Fruit fly (Drosophila melanogaster) whole organism, embryonic: Measurements from ENCODE around the gene Fur2.

ENCODE experiments used
- Atf-2 ChIP-seq: fragments of 200-800 bp; sonication (Bioruptor generic); optimal IDR thresholded peaks from 2 replicates; lab custom pipeline; 2016; ENCODE audit warnings: missing biosample characterization, missing genetic modification characterization
- Blimp-1 ChIP-seq: fragments of 200-800 bp; sonication (Bioruptor generic); optimal IDR thresholded peaks from 3 replicates; lab custom pipeline; 2018; ENCODE audit warnings: missing biosample characterization, missing genetic modification characterization, mild to moderate bottlenecking, moderate library complexity, missing genetic modification reagents
- CG10274 ChIP-seq: fragments of 200-800 bp; sonication (Bioruptor generic); optimal IDR thresholded peaks from 3 replicates; lab custom pipeline; 2017; ENCODE audit warnings: missing biosample characterization, mild to moderate bottlenecking, missing genetic modification characterization
- CG10565 ChIP-seq: fragments of 200-800 bp; sonication (Bioruptor generic); optimal IDR thresholded peaks from 3 replicates; lab custom pipeline; 2016; ENCODE audit warnings: missing biosample characterization, mild to moderate bottlenecking, missing genetic modification characterization
- CG14014 ChIP-seq: fragments of 200-800 bp; sonication (Bioruptor generic); IDR thresholded peaks from 2 replicates; pipeline ENCODE4 v1.3.6; 2022; ENCODE audit warnings: missing biosample characterization, missing genetic modification characterization
- CG14050 ChIP-seq: fragments of 200-800 bp; sonication (Bioruptor generic); IDR thresholded peaks from 3 replicates; pipeline ENCODE4 v1.3.6; 2022; ENCODE audit warnings: missing biosample characterization, missing genetic modification characterization
- CG15011 ChIP-seq: fragments of 200-800 bp; sonication (Bioruptor generic); optimal IDR thresholded peaks from 3 replicates; lab custom pipeline; 2018; ENCODE audit warnings: missing biosample characterization, mild to moderate bottlenecking, missing genetic modification characterization
- CG15514 ChIP-seq: fragments of 200-800 bp; sonication (Bioruptor generic); optimal IDR thresholded peaks from 3 replicates; lab custom pipeline; 2017; ENCODE audit warnings: missing biosample characterization, missing genetic modification characterization, mild to moderate bottlenecking, moderate library complexity, missing genetic modification reagents
- CG16779 ChIP-seq: fragments of 200-800 bp; sonication (Bioruptor generic); IDR thresholded peaks from 2 replicates; pipeline ENCODE4 v1.3.6; 2022; ENCODE audit warnings: missing biosample characterization, missing genetic modification characterization
- CG16863 ChIP-seq: fragments of 200-800 bp; sonication (Bioruptor generic); optimal IDR thresholded peaks from 3 replicates; lab custom pipeline; 2016; ENCODE audit warnings: missing biosample characterization, missing genetic modification characterization
- CG1792 ChIP-seq: fragments of 200-800 bp; sonication (Bioruptor generic); optimal IDR thresholded peaks from 2 replicates; lab custom pipeline; 2016; ENCODE audit warnings: missing biosample characterization, missing genetic modification characterization
- CG18262 ChIP-seq: fragments of 200-800 bp; optimal IDR thresholded peaks from 3 replicates; lab custom pipeline; 2019; ENCODE audit warnings: missing biosample characterization, mild to moderate bottlenecking, missing genetic modification characterization, moderate library complexity
- CG18599 ChIP-seq: fragments of 200-800 bp; sonication (Bioruptor generic); optimal IDR thresholded peaks from 3 replicates; lab custom pipeline; 2017; ENCODE audit warnings: missing biosample characterization, missing genetic modification characterization, mild to moderate bottlenecking, moderate library complexity, missing genetic modification reagents
- CG18619 ChIP-seq: fragments of 200-800 bp; sonication (Bioruptor generic); optimal IDR thresholded peaks from 3 replicates; lab custom pipeline; 2017; ENCODE audit warnings: missing biosample characterization, mild to moderate bottlenecking, missing genetic modification characterization
- CG3838 ChIP-seq: fragments of 200-800 bp; sonication (Bioruptor generic); optimal IDR thresholded peaks from 3 replicates; lab custom pipeline; 2016; ENCODE audit warnings: missing biosample characterization, missing genetic modification characterization
- CG42726 ChIP-seq: fragments of 200-800 bp; sonication (Bioruptor generic); IDR thresholded peaks from 2 replicates; pipeline ENCODE4 v1.3.6; 2022; ENCODE audit warnings: missing biosample characterization, missing genetic modification characterization; ENCODE audit not compliant: partially characterized antibody
- CG7963 ChIP-seq: fragments of 200-800 bp; sonication (Bioruptor generic); IDR thresholded peaks from 3 replicates; pipeline ENCODE4 v1.3.6; 2022; ENCODE audit warnings: missing biosample characterization, missing genetic modification characterization; ENCODE audit not compliant: partially characterized antibody
- CG7987 ChIP-seq: fragments of 200-800 bp; sonication (Bioruptor generic); optimal IDR thresholded peaks from 2 replicates; lab custom pipeline; 2018; ENCODE audit warnings: missing biosample characterization, mild to moderate bottlenecking, missing genetic modification characterization, moderate library complexity
- CG8281 ChIP-seq: fragments of 200-800 bp; sonication (Bioruptor generic); optimal IDR thresholded peaks from 2 replicates; lab custom pipeline; 2018; ENCODE audit warnings: missing biosample characterization, mild to moderate bottlenecking, missing genetic modification characterization, moderate library complexity
- CG9215 ChIP-seq: fragments of 200-800 bp; sonication (Bioruptor generic); IDR thresholded peaks from 2 replicates; pipeline ENCODE4 v1.3.6; 2022; ENCODE audit warnings: missing biosample characterization, missing genetic modification characterization
- CrebB ChIP-seq: fragments of 200-800 bp; sonication (Bioruptor generic); optimal IDR thresholded peaks from 3 replicates; lab custom pipeline; 2018; ENCODE audit warnings: missing biosample characterization, mild to moderate bottlenecking, missing genetic modification characterization
- ERR ChIP-seq: fragments of 200-800 bp; sonication (Bioruptor generic); optimal IDR thresholded peaks from 2 replicates; lab custom pipeline; 2016; ENCODE audit warnings: missing biosample characterization, missing genetic modification characterization
- H15 ChIP-seq: fragments of 200-800 bp; sonication (Bioruptor generic); IDR thresholded peaks from 3 replicates; pipeline ENCODE4 v1.3.6; 2022; ENCODE audit warnings: missing biosample characterization, missing genetic modification characterization
- HLH54F ChIP-seq: fragments of 200-800 bp; sonication (Bioruptor generic); optimal IDR thresholded peaks from 3 replicates; lab custom pipeline; 2016; ENCODE audit warnings: missing biosample characterization, missing genetic modification characterization
- PHDP ChIP-seq: fragments of 200-800 bp; sonication (Bioruptor generic); optimal IDR thresholded peaks from 3 replicates; lab custom pipeline; 2018; ENCODE audit warnings: missing biosample characterization, mild to moderate bottlenecking, missing genetic modification characterization, moderate library complexity
- Sin3A ChIP-seq: fragments of >200 bp; optimal IDR thresholded peaks from 2 replicates; lab custom pipeline; 2018
- Tbp ChIP-seq: fragments of >200 bp; optimal IDR thresholded peaks from 2 replicates; lab custom pipeline; 2018; ENCODE audit warnings: missing biosample characterization, missing genetic modification characterization
- ato ChIP-seq: fragments of 200-800 bp; sonication (Bioruptor generic); IDR thresholded peaks from 2 replicates; pipeline ENCODE4 v1.3.6; 2022; ENCODE audit warnings: missing biosample characterization, missing genetic modification characterization; ENCODE audit not compliant: partially characterized antibody
- bigmax ChIP-seq: fragments of 200-800 bp; sonication (Bioruptor generic); optimal IDR thresholded peaks from 2 replicates; lab custom pipeline; 2018; ENCODE audit warnings: missing biosample characterization, mild to moderate bottlenecking, missing genetic modification characterization
- cato ChIP-seq: fragments of 200-800 bp; sonication (Bioruptor generic); optimal IDR thresholded peaks from 2 replicates; lab custom pipeline; 2016; ENCODE audit warnings: missing biosample characterization, missing genetic modification characterization, borderline replicate concordance
- crol ChIP-seq: fragments of 200-800 bp; sonication (Bioruptor generic); IDR thresholded peaks from 2 replicates; pipeline ENCODE4 v1.3.6; 2022; ENCODE audit warnings: missing biosample characterization, missing genetic modification characterization
- dan ChIP-seq: fragments of 200-800 bp; sonication (Bioruptor generic); IDR thresholded peaks from 2 replicates; pipeline ENCODE4 v1.3.6; 2022; ENCODE audit warnings: missing biosample characterization, missing genetic modification characterization
- disco-r ChIP-seq: fragments of 200-800 bp; sonication (Bioruptor generic); optimal IDR thresholded peaks from 2 replicates; lab custom pipeline; 2016; ENCODE audit warnings: missing biosample characterization, missing genetic modification characterization
- gro ChIP-seq: fragments of 200-800 bp; sonication (Bioruptor generic); optimal IDR thresholded peaks from 2 replicates; lab custom pipeline; 2016; ENCODE audit warnings: missing biosample characterization, missing genetic modification characterization
- kah ChIP-seq: fragments of 200-800 bp; sonication (Bioruptor generic); optimal IDR thresholded peaks from 2 replicates; lab custom pipeline; 2018; ENCODE audit warnings: missing biosample characterization, mild to moderate bottlenecking, missing genetic modification characterization
- kay ChIP-seq: fragments of 200-800 bp; sonication (Bioruptor generic); optimal IDR thresholded peaks from 2 replicates; lab custom pipeline; 2016; ENCODE audit warnings: missing biosample characterization, missing genetic modification characterization
- kni ChIP-seq: fragments of 200-800 bp; sonication (Bioruptor generic); optimal IDR thresholded peaks from 3 replicates; lab custom pipeline; 2017; ENCODE audit warnings: mild to moderate bottlenecking, missing biosample characterization, missing genetic modification reagents, missing genetic modification characterization
- mld ChIP-seq: fragments of 200-800 bp; sonication (Bioruptor generic); IDR thresholded peaks from 3 replicates; pipeline ENCODE4 v1.3.6; 2022; ENCODE audit warnings: missing biosample characterization, missing genetic modification characterization; ENCODE audit not compliant: partially characterized antibody
- nau ChIP-seq: fragments of 200-800 bp; sonication (Bioruptor generic); optimal IDR thresholded peaks from 3 replicates; lab custom pipeline; 2017; ENCODE audit warnings: missing biosample characterization, mild to moderate bottlenecking, missing genetic modification characterization, missing genetic modification reagents
- nmo ChIP-seq: fragments of 200-800 bp; sonication (Bioruptor generic); optimal IDR thresholded peaks from 2 replicates; lab custom pipeline; 2018; ENCODE audit warnings: missing biosample characterization, mild to moderate bottlenecking, missing genetic modification characterization, moderate library complexity
- p53 ChIP-seq: fragments of 200-800 bp; sonication (Bioruptor generic); optimal IDR thresholded peaks from 2 replicates; lab custom pipeline; 2016; ENCODE audit warnings: missing biosample characterization, missing genetic modification characterization
- pb ChIP-seq: fragments of 200-800 bp; sonication (Bioruptor generic); optimal IDR thresholded peaks from 3 replicates; lab custom pipeline; 2016; ENCODE audit warnings: missing biosample characterization, missing genetic modification characterization
- pfk ChIP-seq: fragments of 200-800 bp; sonication (Bioruptor generic); optimal IDR thresholded peaks from 2 replicates; lab custom pipeline; 2018; ENCODE audit warnings: missing biosample characterization, mild to moderate bottlenecking, missing genetic modification characterization, moderate library complexity
- psq ChIP-seq: fragments of 200-800 bp; sonication (Bioruptor generic); optimal IDR thresholded peaks from 2 replicates; lab custom pipeline; 2017; ENCODE audit warnings: missing biosample characterization, missing genetic modification characterization
- pzg ChIP-seq: fragments of 200-800 bp; sonication (Bioruptor generic); optimal IDR thresholded peaks from 3 replicates; lab custom pipeline; 2018; ENCODE audit warnings: missing biosample characterization, mild to moderate bottlenecking, missing genetic modification characterization, moderate library complexity
- row ChIP-seq: fragments of 200-800 bp; sonication (Bioruptor generic); IDR thresholded peaks from 3 replicates; pipeline ENCODE4 v1.3.6; 2022; ENCODE audit warnings: missing biosample characterization, missing genetic modification characterization
- run ChIP-seq: fragments of 200-800 bp; sonication (Bioruptor generic); optimal IDR thresholded peaks from 3 replicates; lab custom pipeline; 2018; ENCODE audit warnings: missing biosample characterization, mild to moderate bottlenecking, missing genetic modification characterization
- tio ChIP-seq: fragments of 200-800 bp; sonication (Bioruptor generic); optimal IDR thresholded peaks from 2 replicates; lab custom pipeline; 2017; ENCODE audit warnings: missing biosample characterization, missing genetic modification characterization, inconsistent platforms
- wor ChIP-seq: fragments of 200-800 bp; sonication (Bioruptor generic); IDR thresholded peaks from 2 replicates; pipeline ENCODE4 v1.3.6; 2022; ENCODE audit warnings: missing biosample characterization, missing genetic modification characterization

Fur2 gene

DNA sequence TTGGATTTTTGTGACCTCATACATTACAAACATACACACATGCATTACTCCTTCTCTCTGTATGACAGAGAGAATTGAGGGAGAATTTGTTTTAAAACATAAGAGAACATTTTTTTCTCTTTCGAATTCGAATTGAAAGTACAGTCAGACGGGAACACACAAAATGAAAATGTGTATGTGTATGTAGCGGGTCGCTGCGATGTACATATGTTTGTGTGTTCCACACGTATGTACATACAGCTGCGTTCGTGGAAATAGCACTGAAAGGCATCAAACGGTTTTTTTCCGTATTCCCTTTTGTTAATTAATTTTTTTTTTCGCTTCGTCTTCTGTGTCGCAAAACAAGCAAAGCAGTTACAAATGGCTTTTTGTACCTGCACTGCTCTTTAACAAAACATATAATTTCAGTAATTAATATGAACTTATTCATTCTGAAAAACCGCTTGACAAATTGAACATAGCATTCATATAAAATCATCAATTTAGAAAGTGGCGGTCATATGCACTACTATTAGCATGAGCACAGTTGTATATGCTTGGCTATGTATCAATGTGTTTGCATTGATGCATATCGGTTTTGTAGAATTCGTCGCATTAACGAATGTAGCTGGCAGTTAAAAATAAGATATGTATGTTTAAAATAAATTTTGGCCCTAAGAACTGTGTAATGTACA is 40.1 kb upstream of the Fur2 start (continued):
- TF ChIP-seq CG7963 (no peak), bigmax (GFP tag; lab: Kevin White, UChicago) (peak; percentile 61), CG18262 (tag; lab: Kevin White, UChicago) (peak; percentile 98), mld (no peak), CrebB (tag; lab: Kevin White, UChicago) (peak; percentile 94), CG42726 (no peak), tio (GFP tag; lab: Kevin White, UChicago) (peak; percentile 95), CG18619 (GFP tag; lab: Kevin White, UChicago) (peak; percentile 97), CG16779 (GFP tag; lab: Robert Waterston, UW) (0 out of 2 replicates have a peak, but pooled peaks have one; percentile 45), CG15011 (GFP tag; lab: Kevin White, UChicago) (peak; percentile 95), run (tag; lab: Kevin White, UChicago) (peak; percentile 95), nau (peak; percentile 95), PHDP (tag; lab: Kevin White, UChicago) (peak; percentile 96), pzg (GFP tag; lab: Kevin White, UChicago) (peak; percentile 19), CG14014 (GFP tag; lab: Robert Waterston, UW) (peak; percentile 89), CG16863 (GFP tag; lab: Kevin White, UChicago) (peak; percentile 96), psq (GFP tag; lab: Kevin White, UChicago) (peak; percentile 76), HLH54F (GFP tag; lab: Kevin White, UChicago) (peak; percentile 96), ato (GFP tag; lab: Robert Waterston, UW) (no peak), kay (GFP tag; lab: Kevin White, UChicago) (peak; percentile 90), Sin3A (lab: Kevin White, UChicago) (no peak), nmo (GFP tag; lab: Kevin White, UChicago) (peak; percentile 98), CG1792 (GFP tag; lab: Kevin White, UChicago) (peak; percentile 92), crol (GFP tag; lab: Robert Waterston, UW) (peak; percentile 49; the same call in 1 of the 2 replicates), Tbp (GFP tag; lab: Kevin White, UChicago) (no peak), CG3838 (GFP tag; lab: Kevin White, UChicago) (peak; percentile 90), p53 (peak; percentile 81), H15 (GFP tag; lab: Robert Waterston, UW) (peak; percentile 86), row (GFP tag; lab: Robert Waterston, UW) (peak; percentile 95), disco-r (GFP tag; lab: Kevin White, UChicago) (peak; percentile 93), CG9215 (GFP tag; lab: Robert Waterston, UW) (peak; percentile 91), ERR (peak; percentile 89), CG10274 (GFP tag; lab: Kevin White, UChicago) (peak; percentile 89), CG7987 (peak; percentile 92), dan (GFP tag; lab: Robert Waterston, UW) (no peak), Blimp-1 (peak; percentile 93), CG10565 (GFP tag; lab: Kevin White, UChicago) (peak; percentile 83), CG18599 (GFP tag; lab: Kevin White, UChicago) (peak; percentile 97), CG8281 (tag; lab: Kevin White, UChicago) (peak; percentile 91), CG14050 (peak; percentile 89), pfk (GFP tag; lab: Kevin White, UChicago) (peak; percentile 63), kni (GFP tag; lab: Kevin White, UChicago) (peak; percentile 94), gro (GFP tag; lab: Kevin White, UChicago) (peak; percentile 97), Atf-2 (GFP tag; lab: Kevin White, UChicago) (peak; percentile 94), cato (GFP tag; lab: Kevin White, UChicago) (peak; percentile 87), CG15514 (GFP tag; lab: Kevin White, UChicago) (peak; percentile 89), kah (peak; percentile 93), pb (GFP tag; lab: Kevin White, UChicago) (peak; percentile 92), wor (GFP tag; lab: Robert Waterston, UW) (peak; percentile 87)
